Worm (Caenorhabditis elegans): ENCODE data around the gene lir-2.

lir-2 gene

ce11 chrII:7666967-7667366, at the start of gene lir-2:
TSS of gene lir-2 (plus strand) at chrII:7667267.
- TF ChIP-seq efl-1 (optimal IDR thresholded peaks at IDR 0.05) = peak in 1 of 2 experiments; percentile 3
- no peak for TF ChIP-seq efl-1 (GFP tag; optimal IDR thresholded peaks at IDR 0.05 in 1 of 2)
- no peak for TF ChIP-seq mep-1 (tag; optimal IDR thresholded peaks at IDR 0.05)

- TF ChIP-seq unc-98 (GFP tag; IDR thresholded peaks at IDR 0.05) (no peak), efl-1 (optimal IDR thresholded peaks at IDR 0.05) (no peak), efl-1 (GFP tag; optimal IDR thresholded peaks at IDR 0.05 in 1 of 2) (peak in 1 of 2 experiments; percentile 63), mep-1 (tag; optimal IDR thresholded peaks at IDR 0.05) (peak; percentile 6)
These were observed 48.9 kb upstream of the lir-2 start for ce11 chrII:7618212-7618611.

DNA sequence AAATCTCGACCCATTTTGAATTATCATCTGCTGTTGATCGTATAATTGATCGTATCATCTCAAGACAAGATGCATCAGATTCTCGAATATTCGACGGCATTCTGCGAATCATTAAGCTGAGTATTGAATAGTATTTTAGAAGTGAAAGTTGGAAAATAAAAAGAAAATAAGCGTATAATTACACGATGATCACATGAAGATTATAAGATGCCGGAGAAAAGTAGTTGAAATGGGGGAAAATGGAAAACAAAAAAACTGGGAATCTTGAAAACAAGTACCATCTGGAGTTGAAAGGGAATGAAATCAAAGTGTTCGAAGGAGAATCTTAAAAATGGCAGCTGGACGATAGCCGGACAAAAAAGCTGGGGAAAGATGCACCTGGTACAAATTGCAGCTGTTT, 46.7 kb upstream of the lir-2 start, which contains the start of gene R07G3.8:
TSS of gene R07G3.8 (minus strand) at position 101 of the 400 bp plus-strand sequence.
- no peak for TF ChIP-seq egl-13 (tag; optimal IDR thresholded peaks at IDR 0.05)
- TF ChIP-seq lir-3 (tag; optimal IDR thresholded peaks at IDR 0.05; ENCODE audit: poor library complexity) = no peak
- no peak for TF ChIP-seq unc-30 (tag; optimal IDR thresholded peaks at IDR 0.05)
- TF ChIP-seq ceh-8 (GFP tag; optimal IDR thresholded peaks at IDR 0.05) = no peak
- no peak for TF ChIP-seq skn-1 (tag; optimal IDR thresholded peaks at IDR 0.05)
- no peak for TF ChIP-seq nhr-237 (tag; optimal IDR thresholded peaks at IDR 0.05)
- TF ChIP-seq isw-1 (GFP tag; IDR thresholded peaks at IDR 0.05) = no peak
- no peak for TF ChIP-seq aha-1 (tag; optimal IDR thresholded peaks at IDR 0.05)
- TF ChIP-seq unc-130 (tag; optimal IDR thresholded peaks at IDR 0.05) = no peak
- TF ChIP-seq C04F5.9 (tag; optimal IDR thresholded peaks at IDR 0.05) = no peak
- no peak for TF ChIP-seq mep-1 (tag; optimal IDR thresholded peaks at IDR 0.05)
- no peak for TF ChIP-seq zip-4 (GFP tag; optimal IDR thresholded peaks at IDR 0.05)
- no peak for TF ChIP-seq lin-35 (GFP tag; optimal IDR thresholded peaks at IDR 0.05)

- TF ChIP-seq Y116A8C.19 (tag; optimal IDR thresholded peaks at IDR 0.05; ENCODE audit: borderline replicate concordance) = no peak
- TF ChIP-seq mep-1 (tag; optimal IDR thresholded peaks at IDR 0.05) = peak; percentile 52
- TF ChIP-seq efl-3 (GFP tag; optimal IDR thresholded peaks at IDR 0.05) = no peak
- no peak for TF ChIP-seq aly-2 (tag; optimal IDR thresholded peaks at IDR 0.05)
- TF ChIP-seq lin-15B (tag; optimal IDR thresholded peaks at IDR 0.05) = no peak
- TF ChIP-seq ceh-8 (GFP tag; optimal IDR thresholded peaks at IDR 0.05) = no peak
- TF ChIP-seq snu-23 (GFP tag; optimal IDR thresholded peaks at IDR 0.05) = peak; percentile 38
- no peak for TF ChIP-seq nhr-19 (GFP tag; conservative IDR thresholded peaks at IDR 0.05)
- no peak for TF ChIP-seq sup-37 (GFP tag; optimal IDR thresholded peaks at IDR 0.05)
- peak; percentile 75 for TF ChIP-seq lin-14 (GFP tag; optimal IDR thresholded peaks at IDR 0.05)
- peak in 1 of 2 experiments; percentile 4 for TF ChIP-seq lin-35 (GFP tag; optimal IDR thresholded peaks at IDR 0.05)
- no peak for TF ChIP-seq ces-1 (GFP tag; optimal IDR thresholded peaks at IDR 0.05)
- TF ChIP-seq elt-3 (tag; optimal IDR thresholded peaks at IDR 0.05) = peak in 1 of 6 experiments; percentile 20
- no peak for TF ChIP-seq ceh-63 (GFP tag; optimal IDR thresholded peaks at IDR 0.05)
- TF ChIP-seq pax-3 (tag; optimal IDR thresholded peaks at IDR 0.05) = no peak
- TF ChIP-seq nhr-28 (tag; optimal IDR thresholded peaks at IDR 0.05) = no peak
- TF ChIP-seq egl-13 (tag; optimal IDR thresholded peaks at IDR 0.05) = no peak
- peak; percentile 37 for TF ChIP-seq nhr-71 (tag; optimal IDR thresholded peaks at IDR 0.05)
- no peak for TF ChIP-seq nhr-76 (tag; optimal IDR thresholded peaks at IDR 0.05)
- no peak for TF ChIP-seq irx-1 (tag; optimal IDR thresholded peaks at IDR 0.05)
- TF ChIP-seq ceh-88 (GFP tag; IDR thresholded peaks at IDR 0.05) = no peak
- no peak for TF ChIP-seq dpl-1 (GFP tag; optimal IDR thresholded peaks at IDR 0.05)
- no peak for TF ChIP-seq unc-130 (tag; optimal IDR thresholded peaks at IDR 0.05)
- no peak for TF ChIP-seq efl-1 (optimal IDR thresholded peaks at IDR 0.05)
- peak in 1 of 2 experiments; percentile 71 for TF ChIP-seq efl-1 (GFP tag; optimal IDR thresholded peaks at IDR 0.05 in 1 of 2)
- TF ChIP-seq lsy-2 (tag; optimal IDR thresholded peaks at IDR 0.05) = peak in 1 of 2 experiments; percentile 31
- TF ChIP-seq vab-15 (tag; optimal IDR thresholded peaks at IDR 0.05) = peak; percentile 37
- TF ChIP-seq mdl-1 (tag; optimal IDR thresholded peaks at IDR 0.05) = no peak
- TF ChIP-seq swsn-7 (tag; optimal IDR thresholded peaks at IDR 0.05) = no peak
- no peak for TF ChIP-seq C34B4.2 (tag; optimal IDR thresholded peaks at IDR 0.05)
- TF ChIP-seq ama-1 (optimal IDR thresholded peaks at IDR 0.05) = no peak
- no peak for TF ChIP-seq fkh-10 (GFP tag; optimal IDR thresholded peaks at IDR 0.05)
- TF ChIP-seq fos-1 (tag; optimal IDR thresholded peaks at IDR 0.05) = no peak
- peak; percentile 48 for TF ChIP-seq nhr-85 (tag)
- no peak for TF ChIP-seq hlh-17 (GFP tag; optimal IDR thresholded peaks at IDR 0.05; ENCODE audit: borderline replicate concordance)
- TF ChIP-seq blmp-1 (tag; optimal IDR thresholded peaks at IDR 0.05) = peak; percentile 100
- no peak for TF ChIP-seq dsc-1 (tag; optimal IDR thresholded peaks at IDR 0.05)
These were observed 45.6 kb upstream of the lir-2 start for ce11 chrII:7621513-7621912.
